Worm (Caenorhabditis elegans) whole organism, mixed stage, embryonic: ENCODE measurements around the gene sra-13.

ENCODE experiments used
- ceh-43 ChIP-seq: fragments of 200-800 bp; sonication (Bioruptor generic); optimal IDR thresholded peaks from 2 replicates; lab custom pipeline; 2018; ENCODE audit warnings: mild to moderate bottlenecking, missing genetic modification characterization, moderate library complexity, missing compliant biosample characterization
- ces-1 ChIP-seq: fragments of 150-350 bp; optimal IDR thresholded peaks from 2 replicates; lab custom pipeline; 2014; ENCODE audit warnings: missing biosample characterization, missing genetic modification reagents, missing genetic modification characterization
- cnd-1 ChIP-seq: fragments of 200-800 bp; sonication (Bioruptor generic); optimal IDR thresholded peaks from 2 replicates; lab custom pipeline; 2018; ENCODE audit warnings: mild to moderate bottlenecking, missing genetic modification characterization, missing compliant biosample characterization
- elt-1 ChIP-seq: sonication (generic microtip); optimal IDR thresholded peaks from 2 replicates; lab custom pipeline; 2017; ENCODE audit warnings: missing genetic modification characterization, mild to moderate bottlenecking, missing compliant biosample characterization, antibody characterized with exemption, moderate library complexity, borderline replicate concordance; ENCODE audit not compliant: insufficient read depth
- elt-3 ChIP-seq: fragments of 150-350 bp; optimal IDR thresholded peaks from 2 replicates; lab custom pipeline; 2014; ENCODE audit warnings: missing biosample characterization, missing genetic modification characterization
- ham-2 ChIP-seq: fragments of 200-800 bp; sonication (Bioruptor generic); optimal IDR thresholded peaks from 2 replicates; lab custom pipeline; 2018; ENCODE audit warnings: mild to moderate bottlenecking, missing genetic modification characterization, missing compliant biosample characterization
- lsy-2 ChIP-seq: fragments of 150-350 bp; optimal IDR thresholded peaks from 2 replicates; lab custom pipeline; 2014; ENCODE audit warnings: missing biosample characterization, missing genetic modification characterization
- mab-5 ChIP-seq: fragments of 150-350 bp; optimal IDR thresholded peaks from 2 replicates; lab custom pipeline; 2014; ENCODE audit warnings: missing biosample characterization, missing genetic modification characterization
- nhr-76 ChIP-seq: sonication (generic microtip); optimal IDR thresholded peaks from 2 replicates; lab custom pipeline; 2017; ENCODE audit warnings: missing biosample characterization, missing genetic modification characterization
- snpc-4 ChIP-seq: fragments of 150-350 bp; optimal IDR thresholded peaks from 2 replicates; lab custom pipeline; 2014; ENCODE audit warnings: missing biosample characterization, missing genetic modification characterization
- ztf-11 ChIP-seq: fragments of 150-350 bp; optimal IDR thresholded peaks from 2 replicates; lab custom pipeline; 2014; ENCODE audit warnings: missing biosample characterization, missing genetic modification characterization

DNA sequence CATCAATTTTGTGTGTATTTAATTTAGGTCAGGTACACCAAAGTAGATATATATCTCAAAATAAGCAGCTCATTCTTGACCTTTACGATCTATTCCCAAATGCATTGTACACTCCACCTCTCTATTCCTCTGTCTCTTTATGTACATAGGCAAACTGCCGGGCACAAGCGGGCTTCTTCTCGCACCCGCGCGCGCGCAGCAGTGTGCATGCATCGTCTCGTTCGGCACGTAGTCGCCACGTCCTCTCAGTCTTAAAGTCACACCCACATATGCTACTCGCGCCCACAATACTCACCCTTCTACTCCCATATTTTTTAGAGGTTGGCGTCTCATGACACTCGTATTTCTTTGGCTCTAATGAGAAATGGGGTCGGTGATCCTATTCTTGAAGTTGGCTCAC lies 43.9 kb downstream of the sra-13 start:
- TF ChIP-seq lsy-2 (tag; lab: Kevin White, UChicago), result no peak
- no peak for TF ChIP-seq ceh-43 (GFP tag; lab: Kevin White, UChicago)
- no peak for TF ChIP-seq nhr-76
- TF ChIP-seq snpc-4 (tag; lab: Kevin White, UChicago), result no peak
- no peak for TF ChIP-seq elt-3 (tag; lab: Kevin White, UChicago)
- no peak for TF ChIP-seq mab-5
- TF ChIP-seq cnd-1 (tag; lab: Kevin White, UChicago), result no peak
- no peak for TF ChIP-seq elt-1 (tag; lab: Kevin White, UChicago)
- TF ChIP-seq ztf-11 (tag; lab: Kevin White, UChicago), result no peak
- no peak for TF ChIP-seq ham-2 (GFP tag; lab: Kevin White, UChicago)
- TF ChIP-seq ces-1, result no peak
